Worm (Caenorhabditis elegans): ENCODE measurements around the gene wht-5.

DNA sequence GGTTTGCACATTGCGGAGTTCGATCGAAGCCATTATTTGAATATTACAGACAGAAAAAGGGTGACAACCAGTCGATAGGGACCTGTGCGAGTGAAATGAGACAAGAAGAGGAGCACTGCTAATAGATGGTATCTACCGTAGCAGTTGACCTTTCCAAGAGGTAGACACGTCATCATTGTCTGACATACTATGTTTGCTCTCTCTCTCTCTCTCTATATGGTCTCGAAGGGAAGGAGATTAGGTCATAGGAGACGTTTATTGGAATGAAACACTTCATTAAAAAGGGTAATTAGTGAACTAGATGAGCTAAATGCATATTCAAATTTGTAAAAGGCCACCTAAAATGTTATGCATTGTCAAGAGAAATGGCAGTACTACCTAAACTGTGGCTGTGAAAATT, 38.6 kb downstream of the wht-5 start, which contains the start of gene atz-1:
- TF ChIP-seq flt-1 (GFP tag; IDR thresholded peaks at IDR 0.05), result no peak
- no peak for TF ChIP-seq tab-1 (GFP tag; IDR thresholded peaks at IDR 0.05)
- no peak for TF ChIP-seq med-1 (GFP tag; optimal IDR thresholded peaks at IDR 0.05; ENCODE audit: insufficient read depth)
- TF ChIP-seq ref-1 (GFP tag; conservative IDR thresholded peaks at IDR 0.05), result no peak
- no peak for TF ChIP-seq ztf-29 (GFP tag; IDR thresholded peaks at IDR 0.05)
- no peak for TF ChIP-seq klf-2 (GFP tag; conservative IDR thresholded peaks at IDR 0.05)
- TF ChIP-seq ztf-23 (GFP tag; IDR thresholded peaks at IDR 0.05), result no peak

Data from whole organism, midembryonic.